Worm (Caenorhabditis elegans) whole organism, late embryonic: ENCODE data around the gene clec-167.

Experiments
- C38D4.7 ChIP-seq: fragments of 200-800 bp; sonication (Bioruptor generic); optimal IDR thresholded peaks from 2 replicates; lab custom pipeline; 2018; ENCODE audit warnings: mild to moderate bottlenecking, missing genetic modification characterization, moderate library complexity, missing compliant biosample characterization
- K09A11.1 ChIP-seq: sonication (generic microtip); optimal IDR thresholded peaks from 2 replicates; lab custom pipeline; 2017; ENCODE audit warnings: antibody characterized with exemption, mild to moderate bottlenecking, missing genetic modification characterization, missing compliant biosample characterization; ENCODE audit not compliant: insufficient read depth
- T23F11.4 ChIP-seq: fragments of 200-800 bp; sonication (Bioruptor generic); optimal IDR thresholded peaks from 2 replicates; lab custom pipeline; 2018; ENCODE audit warnings: mild to moderate bottlenecking, missing genetic modification characterization, missing compliant biosample characterization
- ama-1 ChIP-seq: fragments of 150-350 bp; optimal IDR thresholded peaks from 2 replicates; lab custom pipeline; 2014
- ceh-14 ChIP-seq: sonication (generic microtip); optimal IDR thresholded peaks from 2 replicates; lab custom pipeline; 2016; ENCODE audit warnings: missing genotype, missing genetic modification characterization, missing compliant biosample characterization
- ceh-18 ChIP-seq: sonication (generic microtip); optimal IDR thresholded peaks from 2 replicates; lab custom pipeline; 2016; ENCODE audit warnings: missing genetic modification characterization, missing compliant biosample characterization
- ceh-2 ChIP-seq: sonication (generic microtip); optimal IDR thresholded peaks from 2 replicates; lab custom pipeline; 2016; ENCODE audit warnings: missing genotype, missing genetic modification characterization, missing compliant biosample characterization
- ceh-30 ChIP-seq: fragments of 150-350 bp; optimal IDR thresholded peaks from 2 replicates; lab custom pipeline; 2014; ENCODE audit warnings: missing biosample characterization, missing genetic modification characterization
- ceh-31 ChIP-seq: sonication (generic microtip); optimal IDR thresholded peaks from 2 replicates; lab custom pipeline; 2016; ENCODE audit warnings: missing genetic modification characterization, missing compliant biosample characterization
- ceh-34 ChIP-seq: sonication (generic microtip); optimal IDR thresholded peaks from 2 replicates; lab custom pipeline; 2016; ENCODE audit warnings: mild to moderate bottlenecking, missing genetic modification characterization, missing compliant biosample characterization
- ceh-9 ChIP-seq: sonication (generic microtip); optimal IDR thresholded peaks from 2 replicates; lab custom pipeline; 2016; ENCODE audit warnings: mild to moderate bottlenecking, missing genetic modification characterization, inconsistent platforms, missing compliant biosample characterization
- che-1 ChIP-seq: sonication (generic microtip); optimal IDR thresholded peaks from 2 replicates; lab custom pipeline; 2016; ENCODE audit warnings: mild to moderate bottlenecking, missing genetic modification characterization, missing compliant biosample characterization
- dve-1 ChIP-seq: sonication (generic microtip); optimal IDR thresholded peaks from 2 replicates; lab custom pipeline; 2017; ENCODE audit warnings: antibody characterized with exemption, mild to moderate bottlenecking, missing genetic modification characterization, missing compliant biosample characterization
- eyg-1 ChIP-seq: sonication (generic microtip); optimal IDR thresholded peaks from 2 replicates; lab custom pipeline; 2016; ENCODE audit warnings: missing genotype, missing genetic modification characterization, missing compliant biosample characterization
- hlh-15 ChIP-seq: sonication (generic microtip); optimal IDR thresholded peaks from 2 replicates; lab custom pipeline; 2016; ENCODE audit warnings: missing genetic modification characterization, missing compliant biosample characterization
- hlh-30 ChIP-seq: sonication (generic microtip); optimal IDR thresholded peaks from 2 replicates; lab custom pipeline; 2017; ENCODE audit warnings: antibody characterized with exemption, missing genetic modification characterization, missing compliant biosample characterization; ENCODE audit not compliant: insufficient read depth
- hlh-6 ChIP-seq: sonication (generic microtip); optimal IDR thresholded peaks from 2 replicates; lab custom pipeline; 2016; ENCODE audit warnings: missing genotype, missing genetic modification characterization, missing compliant biosample characterization
- lim-6 ChIP-seq: sonication (generic microtip); optimal IDR thresholded peaks from 2 replicates; lab custom pipeline; 2016; ENCODE audit warnings: missing genetic modification characterization, missing compliant biosample characterization
- madf-2 ChIP-seq: sonication (generic microtip); optimal IDR thresholded peaks from 2 replicates; lab custom pipeline; 2017; ENCODE audit warnings: missing genetic modification characterization, missing compliant biosample characterization
- mec-3 ChIP-seq: sonication (generic microtip); optimal IDR thresholded peaks from 2 replicates; lab custom pipeline; 2016; ENCODE audit warnings: borderline replicate concordance, missing genetic modification characterization, missing compliant biosample characterization
- nfya-1 ChIP-seq: sonication (generic microtip); optimal IDR thresholded peaks from 2 replicates; lab custom pipeline; 2017; ENCODE audit warnings: missing genetic modification characterization, mild to moderate bottlenecking, missing compliant biosample characterization, antibody characterized with exemption, moderate library complexity
- nhr-11 ChIP-seq: fragments of 150-350 bp; optimal IDR thresholded peaks from 2 replicates; lab custom pipeline; 2014; ENCODE audit warnings: missing biosample characterization, missing genetic modification characterization
- npax-4 ChIP-seq: sonication (generic microtip); optimal IDR thresholded peaks from 2 replicates; lab custom pipeline; 2016; ENCODE audit warnings: missing genetic modification characterization, missing compliant biosample characterization
- pag-3 ChIP-seq: sonication (generic microtip); optimal IDR thresholded peaks from 2 replicates; lab custom pipeline; 2016; ENCODE audit warnings: missing compliant biosample characterization, missing genetic modification characterization, borderline replicate concordance
- pha-2 ChIP-seq: sonication (generic microtip); optimal IDR thresholded peaks from 2 replicates; lab custom pipeline; 2017; ENCODE audit warnings: mild to moderate bottlenecking, missing genetic modification characterization, missing compliant biosample characterization
- pros-1 ChIP-seq: fragments of 150-350 bp; optimal IDR thresholded peaks from 2 replicates; lab custom pipeline; 2014; ENCODE audit warnings: missing biosample characterization, missing genetic modification reagents, missing genetic modification characterization
- ref-2 ChIP-seq: sonication (generic microtip); optimal IDR thresholded peaks from 2 replicates; lab custom pipeline; 2016; ENCODE audit warnings: missing genetic modification characterization, missing compliant biosample characterization
- rnt-1 ChIP-seq: sonication (generic microtip); optimal IDR thresholded peaks from 2 replicates; lab custom pipeline; 2016; ENCODE audit warnings: missing genetic modification characterization, missing compliant biosample characterization
- syd-9 ChIP-seq: sonication (generic microtip); optimal IDR thresholded peaks from 2 replicates; lab custom pipeline; 2016; ENCODE audit warnings: mild to moderate bottlenecking, missing genetic modification characterization, moderate library complexity, missing compliant biosample characterization
- tbx-2 ChIP-seq: sonication (generic microtip); optimal IDR thresholded peaks from 2 replicates; lab custom pipeline; 2016; ENCODE audit warnings: missing genetic modification characterization, missing compliant biosample characterization
- unc-42 ChIP-seq: sonication (generic microtip); optimal IDR thresholded peaks from 2 replicates; lab custom pipeline; 2016; ENCODE audit warnings: missing genotype, missing genetic modification characterization, missing compliant biosample characterization
- unc-86 ChIP-seq: sonication (generic microtip); optimal IDR thresholded peaks from 2 replicates; lab custom pipeline; 2016; ENCODE audit warnings: missing genetic modification characterization, missing compliant biosample characterization
- zip-5 ChIP-seq: sonication (generic microtip); optimal IDR thresholded peaks from 2 replicates; lab custom pipeline; 2016; ENCODE audit warnings: missing genetic modification characterization, missing compliant biosample characterization
- ztf-16 ChIP-seq: sonication (generic microtip); optimal IDR thresholded peaks from 2 replicates; lab custom pipeline; 2017; ENCODE audit warnings: missing genetic modification characterization, missing compliant biosample characterization

The clec-167 gene

ce11 chrIV:1217265-1217664 lies 38.3 kb downstream of the clec-167 start:
- peak; percentile 57 for TF ChIP-seq dve-1

ce11 chrIV:1216290-1216689 lies 39.2 kb downstream of the clec-167 start, which contains the start of gene W09G12.9:
Gene W09G12.9, plus strand, starts transcription at chrIV:1216590.
- no peak for TF ChIP-seq syd-9 (tag; lab: Kevin White, UChicago)
- TF ChIP-seq che-1 (tag; lab: Kevin White, UChicago) = no peak
- TF ChIP-seq C38D4.7 (GFP tag; lab: Kevin White, UChicago) = no peak
- TF ChIP-seq ama-1 (lab: Kevin White, UChicago) = no peak
- no peak for TF ChIP-seq pros-1 (tag; lab: Kevin White, UChicago)
- TF ChIP-seq hlh-15 (tag; lab: Kevin White, UChicago) = no peak
- no peak for TF ChIP-seq pha-2 (tag; lab: Kevin White, UChicago)
- TF ChIP-seq nfya-1 (tag; lab: Kevin White, UChicago) = no peak
- TF ChIP-seq ceh-2 (tag; lab: Kevin White, UChicago) = no peak
- TF ChIP-seq ceh-30 (tag; lab: Kevin White, UChicago) = no peak
- TF ChIP-seq T23F11.4 (GFP tag; lab: Kevin White, UChicago) = no peak
- TF ChIP-seq K09A11.1 = no peak
- TF ChIP-seq ceh-9 = no peak
- TF ChIP-seq npax-4 (tag; lab: Kevin White, UChicago) = no peak
- TF ChIP-seq zip-5 (tag; lab: Kevin White, UChicago) = no peak
- TF ChIP-seq, all 69 proteins: peak for 0

- TF ChIP-seq mec-3 (tag; lab: Kevin White, UChicago) (no peak), rnt-1 (tag; lab: Kevin White, UChicago) (no peak), madf-2 (tag; lab: Kevin White, UChicago) (no peak), dve-1 (no peak), unc-86 (tag; lab: Kevin White, UChicago) (no peak), ceh-2 (tag; lab: Kevin White, UChicago) (no peak), lim-6 (tag; lab: Kevin White, UChicago) (no peak), unc-42 (tag; lab: Kevin White, UChicago) (no peak), syd-9 (tag; lab: Kevin White, UChicago) (no peak), ceh-14 (tag; lab: Kevin White, UChicago) (no peak), hlh-15 (tag; lab: Kevin White, UChicago) (no peak), hlh-6 (tag; lab: Kevin White, UChicago) (no peak), nfya-1 (tag; lab: Kevin White, UChicago) (no peak), pag-3 (tag; lab: Kevin White, UChicago) (no peak), ztf-16 (tag; lab: Kevin White, UChicago) (no peak), ceh-31 (tag; lab: Kevin White, UChicago) (no peak)
Observed at ce11 chrIV:1215536-1215935, 40.0 kb downstream of the clec-167 start.

ce11 chrIV:1213192-1213591 lies 42.3 kb downstream of the clec-167 start:
- TF ChIP-seq eyg-1 (no peak), hlh-30 (tag; lab: Kevin White, UChicago) (peak; percentile 34), ceh-31 (tag; lab: Kevin White, UChicago) (peak; percentile 82), ceh-18 (tag; lab: Kevin White, UChicago) (peak; percentile 28), unc-42 (tag; lab: Kevin White, UChicago) (peak; percentile 48), ceh-34 (tag; lab: Kevin White, UChicago) (no peak), ceh-14 (tag; lab: Kevin White, UChicago) (peak; percentile 21), nhr-11 (tag; lab: Kevin White, UChicago) (no peak), tbx-2 (tag; lab: Kevin White, UChicago) (peak; percentile 54)
- TF ChIP-seq, all 69 proteins: peak for 6

ce11 chrIV:1212357-1212756 lies 43.2 kb downstream of the clec-167 start:
- TF ChIP-seq unc-42 (tag; lab: Kevin White, UChicago) (peak; percentile 89), ref-2 (tag; lab: Kevin White, UChicago) (no peak)
